Fruit fly (Drosophila melanogaster): ENCODE results near the gene CHMP2B.

CHMP2B gene

DNA sequence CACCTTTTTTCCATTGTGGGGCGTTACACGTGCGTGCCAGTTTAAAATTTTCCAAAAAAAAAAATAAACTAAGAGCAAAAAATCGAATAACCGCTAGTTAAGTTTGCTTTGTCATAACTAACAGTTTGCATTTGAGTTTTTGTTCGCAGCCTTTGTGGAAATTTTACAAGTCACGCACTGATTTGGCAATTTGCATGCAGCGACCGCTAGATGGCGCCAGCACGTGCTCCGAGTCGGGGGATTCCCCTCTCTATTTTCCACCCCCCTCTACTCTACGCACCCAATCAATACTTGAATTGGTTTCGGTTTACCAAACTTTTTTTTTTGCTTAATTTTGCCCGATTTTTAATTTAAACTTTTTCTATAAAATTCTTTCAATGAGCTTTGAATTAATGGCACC, 14.2 kb upstream of the CHMP2B start:
- TF ChIP-seq GATAd (GFP tag; optimal IDR thresholded peaks at IDR 0.05) (no peak), Rel (GFP tag; optimal IDR thresholded peaks at IDR 0.05) (no peak), Rel (tag; optimal IDR thresholded peaks at IDR 0.05) (no peak), brk (GFP tag; optimal IDR thresholded peaks at IDR 0.05) (no peak), psq (GFP tag; optimal IDR thresholded peaks at IDR 0.05) (no peak), HLH106 (tag; optimal IDR thresholded peaks at IDR 0.05) (no peak), CG32264 (GFP tag; optimal IDR thresholded peaks at IDR 0.05) (no peak), Abd-B (GFP tag; optimal IDR thresholded peaks at IDR 0.05) (no peak), dmrt93B (GFP tag; optimal IDR thresholded peaks at IDR 0.05) (no peak), Dfd (GFP tag; optimal IDR thresholded peaks at IDR 0.05) (no peak), tai (GFP tag; optimal IDR thresholded peaks at IDR 0.05) (no peak), h (GFP tag; optimal IDR thresholded peaks at IDR 0.05) (no peak), fru (GFP tag; optimal IDR thresholded peaks at IDR 0.05) (no peak), Mio (GFP tag; optimal IDR thresholded peaks at IDR 0.05) (no peak), N (GFP tag; optimal IDR thresholded peaks at IDR 0.05) (no peak), OdsH (GFP tag; optimal IDR thresholded peaks at IDR 0.05) (no peak), rgr (GFP tag; optimal IDR thresholded peaks at IDR 0.05) (no peak), lola (GFP tag; optimal IDR thresholded peaks at IDR 0.05) (no peak), dl (GFP tag; optimal IDR thresholded peaks at IDR 0.05; ENCODE audit: insufficient read depth in 1 of 2, partially characterized antibody in 2 of 2) (no peak), Jra (GFP tag; optimal IDR thresholded peaks at IDR 0.05) (no peak)

DNA sequence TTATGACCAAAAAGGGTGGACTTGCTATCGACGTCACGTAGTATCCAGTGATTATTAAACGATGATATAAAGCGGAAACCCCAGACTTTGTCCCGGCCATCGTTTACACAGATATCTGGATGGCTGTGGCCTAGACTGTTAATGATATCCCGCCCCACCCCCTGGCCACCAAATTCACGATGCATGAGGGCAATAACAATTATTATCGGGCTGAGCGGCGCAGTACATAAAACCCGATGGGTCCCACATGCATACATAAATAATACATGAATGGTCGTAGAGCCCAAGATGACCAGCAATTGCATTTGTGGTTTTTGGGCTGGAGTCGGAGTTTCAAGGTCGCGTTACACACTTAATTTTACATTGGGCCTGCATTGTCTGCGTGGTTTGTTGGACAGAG, 11.8 kb upstream of the CHMP2B start:
- TF ChIP-seq Mio (GFP tag; optimal IDR thresholded peaks at IDR 0.05) = no peak
- no peak for TF ChIP-seq pan (optimal IDR thresholded peaks at IDR 0.05)
- no peak for TF ChIP-seq brk (GFP tag; optimal IDR thresholded peaks at IDR 0.05)
- no peak for TF ChIP-seq HLH106 (tag; optimal IDR thresholded peaks at IDR 0.05)

DNA sequence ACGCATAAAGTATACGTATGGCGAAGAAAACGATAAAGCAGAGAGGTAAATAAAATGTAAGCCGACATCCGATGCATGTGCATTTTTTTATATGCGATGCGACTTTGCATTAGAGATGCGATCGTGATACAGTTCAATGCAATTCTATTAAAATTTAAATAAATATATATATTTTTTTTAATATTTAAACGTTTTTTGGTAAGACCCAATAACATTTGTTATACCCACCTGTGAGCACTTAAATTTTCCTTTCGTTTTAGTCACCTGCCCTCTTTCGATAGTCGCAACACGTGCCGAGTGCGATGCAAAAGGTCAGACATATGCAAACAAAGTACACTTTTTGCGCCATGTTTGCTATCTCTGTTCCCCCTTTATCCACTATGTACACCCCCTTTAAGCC, 11.2 kb upstream of the CHMP2B start:
- TF ChIP-seq foxo (GFP tag; optimal IDR thresholded peaks at IDR 0.05) (peak in 1 of 2 experiments; percentile 39), h (GFP tag; optimal IDR thresholded peaks at IDR 0.05) (peak; percentile 16), HLH106 (tag; optimal IDR thresholded peaks at IDR 0.05) (peak; percentile 16), Mio (GFP tag; optimal IDR thresholded peaks at IDR 0.05) (no peak), fru (GFP tag; optimal IDR thresholded peaks at IDR 0.05) (peak; percentile 18), OdsH (GFP tag; optimal IDR thresholded peaks at IDR 0.05) (no peak), psq (GFP tag; optimal IDR thresholded peaks at IDR 0.05) (peak; percentile 65)

DNA sequence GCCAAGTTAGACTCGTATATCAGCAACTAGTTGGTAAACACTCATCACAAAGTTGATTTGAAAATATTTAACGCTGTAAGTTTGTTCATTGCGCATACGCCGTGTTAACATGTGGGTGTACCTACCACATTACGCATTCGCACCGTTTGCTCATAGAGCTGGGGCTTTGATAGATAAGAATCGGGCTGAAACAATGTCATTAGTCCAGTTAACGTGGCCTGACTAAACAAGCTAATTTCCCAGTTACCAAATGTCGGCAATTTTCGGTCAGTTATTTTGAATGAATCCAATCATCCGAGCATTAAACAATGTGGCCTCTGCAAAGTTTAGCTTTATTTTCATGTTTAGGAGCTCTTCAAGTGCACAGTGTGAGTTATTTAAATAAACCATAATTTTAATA, 10.2 kb upstream of the CHMP2B start, which contains the start of gene CG4597:
Gene CG4597, plus strand, starts transcription at position 301 of the 400 bp plus-strand sequence.
- no peak for TF ChIP-seq psq (GFP tag; optimal IDR thresholded peaks at IDR 0.05)
- TF ChIP-seq Myc (optimal IDR thresholded peaks at IDR 0.05) = no peak
- TF ChIP-seq usp (GFP tag; optimal IDR thresholded peaks at IDR 0.05) = no peak
- TF ChIP-seq sage (GFP tag; optimal IDR thresholded peaks at IDR 0.05) = no peak
- no peak for TF ChIP-seq GATAd (GFP tag; optimal IDR thresholded peaks at IDR 0.05)
- no peak for TF ChIP-seq Dif (GFP tag; optimal IDR thresholded peaks at IDR 0.05; ENCODE audit: partially characterized antibody)
- TF ChIP-seq Jra (GFP tag; optimal IDR thresholded peaks at IDR 0.05) = no peak
- TF ChIP-seq h (GFP tag; optimal IDR thresholded peaks at IDR 0.05) = no peak

DNA sequence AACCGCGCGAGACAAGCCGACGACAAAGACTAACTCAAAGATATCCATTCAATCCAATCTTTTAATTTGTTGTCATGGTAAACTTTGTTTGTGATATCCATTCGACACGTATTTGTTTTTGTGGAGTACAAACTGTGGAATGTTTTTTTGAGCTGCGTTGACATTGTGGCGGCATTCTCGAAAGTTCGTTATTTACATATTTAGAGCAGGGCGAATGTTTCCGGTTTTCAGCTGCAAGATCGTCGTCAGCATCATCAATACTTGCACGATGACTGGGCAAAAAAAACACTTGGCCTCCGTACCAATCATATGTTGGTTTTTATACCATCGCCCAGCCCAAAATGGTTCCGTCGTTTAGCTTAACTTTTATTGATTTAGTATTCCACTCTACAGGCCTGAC, 8.9 kb upstream of the CHMP2B start:
- TF ChIP-seq woc (GFP tag; optimal IDR thresholded peaks at IDR 0.05) (no peak), fru (GFP tag; optimal IDR thresholded peaks at IDR 0.05) (no peak), dsf (GFP tag; optimal IDR thresholded peaks at IDR 0.05; ENCODE audit: borderline replicate concordance) (no peak), N (GFP tag; optimal IDR thresholded peaks at IDR 0.05) (no peak), sage (GFP tag; optimal IDR thresholded peaks at IDR 0.05) (no peak), Hnf4 (GFP tag; optimal IDR thresholded peaks at IDR 0.05) (no peak), Rel (GFP tag; optimal IDR thresholded peaks at IDR 0.05) (no peak), Rel (tag; optimal IDR thresholded peaks at IDR 0.05) (no peak)

DNA sequence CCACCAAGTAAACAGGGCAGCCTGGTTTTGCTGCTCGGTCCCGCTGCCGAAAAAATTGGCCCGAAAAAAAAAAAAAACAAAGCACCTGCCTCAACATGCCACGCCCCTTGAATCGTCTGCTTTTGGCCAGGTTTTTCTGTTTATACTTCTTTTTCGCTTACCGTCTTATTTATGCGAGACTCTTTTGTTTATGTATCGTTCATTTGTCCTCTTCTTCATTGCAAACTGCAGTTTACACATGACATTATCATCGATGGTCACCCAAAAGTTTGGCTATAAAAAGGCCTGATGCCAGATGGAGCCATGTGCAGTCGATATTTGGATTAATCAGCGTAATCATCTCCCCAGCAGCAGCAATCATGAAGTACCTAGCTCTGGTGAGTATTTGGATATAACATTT, 8.2 kb upstream of the CHMP2B start, which contains the start of gene CG15212:
Gene CG15212, plus strand, starts transcription at position 301 of the 400 bp plus-strand sequence.
- TF ChIP-seq lola (GFP tag; optimal IDR thresholded peaks at IDR 0.05) (no peak), woc (GFP tag; optimal IDR thresholded peaks at IDR 0.05) (no peak), HLH106 (tag; optimal IDR thresholded peaks at IDR 0.05) (no peak), CG32264 (GFP tag; optimal IDR thresholded peaks at IDR 0.05) (no peak), Abd-B (GFP tag; optimal IDR thresholded peaks at IDR 0.05) (no peak), OdsH (GFP tag; optimal IDR thresholded peaks at IDR 0.05) (no peak), Hnf4 (GFP tag; optimal IDR thresholded peaks at IDR 0.05) (no peak), fru (GFP tag; optimal IDR thresholded peaks at IDR 0.05) (no peak), Vsx2 (GFP tag; optimal IDR thresholded peaks at IDR 0.05; ENCODE audit: partially characterized antibody) (no peak)

Data from whole organism, wandering third instar larva.